ENCODE assay signal across 2 fruit fly cellular contexts in genomic region chrX:4446009-4446408, dm6.
TF ChIP-seq lines count a peak whose summit lies in the region.

No protein-coding gene starts in this region.

TF ChIP-seq in whole organism, embryonic, 481 proteins besides CTCF, POLR2A, EP300 and RAD21 (continued from another document and continues in another):
- peak; percentile 67; the same call in 2 of the 3 replicates for TF ChIP-seq otp (GFP tag; IDR thresholded peaks at IDR 0.05; lab: Robert Waterston, UW)
- peak; percentile 58 for TF ChIP-seq Hsf (GFP tag; optimal IDR thresholded peaks at IDR 0.05; lab: Kevin White, UChicago)
- TF ChIP-seq pzg (GFP tag; optimal IDR thresholded peaks at IDR 0.05; lab: Kevin White, UChicago): no peak
- peak; percentile 89 for TF ChIP-seq CG1603 (tag; optimal IDR thresholded peaks at IDR 0.05; lab: Kevin White, UChicago)
- peak; percentile 83 for TF ChIP-seq sisA (GFP tag; IDR thresholded peaks at IDR 0.05; lab: Robert Waterston, UW)
- peak; percentile 42 for TF ChIP-seq Mad (GFP tag; optimal IDR thresholded peaks at IDR 0.05; lab: Kevin White, UChicago)
- no peak for TF ChIP-seq TFAM (GFP tag; optimal IDR thresholded peaks at IDR 0.05; lab: Kevin White, UChicago)
- TF ChIP-seq Hr51 (GFP tag; optimal IDR thresholded peaks at IDR 0.05; lab: Kevin White, UChicago): peak; percentile 26 to 68
- peak; percentile 84 for TF ChIP-seq CG7839 (tag; optimal IDR thresholded peaks at IDR 0.05; lab: Kevin White, UChicago)
- TF ChIP-seq Ptx1 (GFP tag; IDR thresholded peaks at IDR 0.05; lab: Robert Waterston, UW): peak; percentile 82
- peak; percentile 16 for TF ChIP-seq CG8944 (GFP tag; optimal IDR thresholded peaks at IDR 0.05; lab: Kevin White, UChicago)
- TF ChIP-seq schlank (tag; optimal IDR thresholded peaks at IDR 0.05; lab: Kevin White, UChicago): peak; percentile 13
- TF ChIP-seq CG2202 (tag; optimal IDR thresholded peaks at IDR 0.05; lab: Kevin White, UChicago): peak; percentile 23
- TF ChIP-seq aop (GFP tag; IDR thresholded peaks at IDR 0.05; lab: Robert Waterston, UW): no peak
- TF ChIP-seq CG4730 (GFP tag; IDR thresholded peaks at IDR 0.05; lab: Robert Waterston, UW): peak; percentile 80
- peak; percentile 59 for TF ChIP-seq caup (GFP tag; optimal IDR thresholded peaks at IDR 0.05; lab: Kevin White, UChicago; ENCODE audit: severe bottlenecking)
- TF ChIP-seq wdn (GFP tag; IDR thresholded peaks at IDR 0.05; lab: Robert Waterston, UW): peak; percentile 42; the same call in 1 of the 2 replicates
- peak; percentile 66 for TF ChIP-seq CG10959 (GFP tag; IDR thresholded peaks at IDR 0.05; lab: Robert Waterston, UW)
- peak; percentile 45 for TF ChIP-seq CG10267 (tag; optimal IDR thresholded peaks at IDR 0.05; lab: Kevin White, UChicago)
- TF ChIP-seq zf30C (GFP tag; optimal IDR thresholded peaks at IDR 0.05; lab: Kevin White, UChicago): no peak
- TF ChIP-seq NC2β (GFP tag; optimal IDR thresholded peaks at IDR 0.05; lab: Kevin White, UChicago): peak; percentile 28
- peak; percentile 36 for TF ChIP-seq Deaf1 (tag; optimal IDR thresholded peaks at IDR 0.05; lab: Kevin White, UChicago)
- peak; percentile 28 for TF ChIP-seq tx (GFP tag; optimal IDR thresholded peaks at IDR 0.05; lab: Kevin White, UChicago)
- TF ChIP-seq Optix (GFP tag; IDR thresholded peaks at IDR 0.05; lab: Robert Waterston, UW): peak; percentile 72
- no peak for TF ChIP-seq Sry-β (GFP tag; optimal IDR thresholded peaks at IDR 0.05; lab: Kevin White, UChicago)
- TF ChIP-seq CG18476 (GFP tag; optimal IDR thresholded peaks at IDR 0.05; lab: Kevin White, UChicago): peak; percentile 34
- peak; percentile 57 for TF ChIP-seq Chrac-16 (GFP tag; optimal IDR thresholded peaks at IDR 0.05; lab: Kevin White, UChicago)
- TF ChIP-seq ato (GFP tag; IDR thresholded peaks at IDR 0.05; lab: Robert Waterston, UW; ENCODE audit: partially characterized antibody): no peak
- TF ChIP-seq ATbp (GFP tag; optimal IDR thresholded peaks at IDR 0.05; lab: Kevin White, UChicago): peak; percentile 51
- peak; percentile 63 for TF ChIP-seq Blimp-1 (GFP tag; optimal IDR thresholded peaks at IDR 0.05; lab: Kevin White, UChicago)
- TF ChIP-seq CG4282 (GFP tag; optimal IDR thresholded peaks at IDR 0.05; lab: Kevin White, UChicago): no peak
- TF ChIP-seq dan (GFP tag; IDR thresholded peaks at IDR 0.05; lab: Robert Waterston, UW): no peak
- TF ChIP-seq CG18619 (GFP tag; optimal IDR thresholded peaks at IDR 0.05; lab: Kevin White, UChicago): peak; percentile 53
- peak; percentile 24 for TF ChIP-seq trem (tag; optimal IDR thresholded peaks at IDR 0.05; lab: Kevin White, UChicago)
- peak; percentile 37 for TF ChIP-seq Atf-2 (GFP tag; optimal IDR thresholded peaks at IDR 0.05; lab: Kevin White, UChicago)
- no peak for TF ChIP-seq CG17186 (GFP tag; optimal IDR thresholded peaks at IDR 0.05; lab: Kevin White, UChicago)
- peak; percentile 56; the same call in 1 of the 2 replicates for TF ChIP-seq ara (GFP tag; IDR thresholded peaks at IDR 0.05; lab: Robert Waterston, UW)
- TF ChIP-seq slou (GFP tag; optimal IDR thresholded peaks at IDR 0.05; lab: Kevin White, UChicago): peak; percentile 37
- TF ChIP-seq CG10321 (GFP tag; IDR thresholded peaks at IDR 0.05; lab: Robert Waterston, UW): no peak
- peak; percentile 45 for TF ChIP-seq CG16863 (GFP tag; optimal IDR thresholded peaks at IDR 0.05; lab: Kevin White, UChicago)
- TF ChIP-seq Rfx (GFP tag; IDR thresholded peaks at IDR 0.05; lab: Robert Waterston, UW): peak; percentile 87
- TF ChIP-seq abd-A (tag; optimal IDR thresholded peaks at IDR 0.05; lab: Kevin White, UChicago): no peak
- peak; percentile 73 for TF ChIP-seq grau (tag; optimal IDR thresholded peaks at IDR 0.05; lab: Kevin White, UChicago)
- peak; percentile 33 for TF ChIP-seq HLH54F (GFP tag; optimal IDR thresholded peaks at IDR 0.05; lab: Kevin White, UChicago)
- no peak for TF ChIP-seq gcm2 (GFP tag; optimal IDR thresholded peaks at IDR 0.05; lab: Kevin White, UChicago)
- peak; percentile 65 for TF ChIP-seq Meics (GFP tag; optimal IDR thresholded peaks at IDR 0.05; lab: Kevin White, UChicago)
- no peak for TF ChIP-seq fd102C (GFP tag; optimal IDR thresholded peaks at IDR 0.05; lab: Kevin White, UChicago)
- TF ChIP-seq fru (optimal IDR thresholded peaks at IDR 0.05; lab: Kevin White, UChicago): no peak
- peak; percentile 76 for TF ChIP-seq crol (GFP tag; IDR thresholded peaks at IDR 0.05; lab: Robert Waterston, UW)
- TF ChIP-seq CG5180 (GFP tag; optimal IDR thresholded peaks at IDR 0.05; lab: Kevin White, UChicago): peak; percentile 14
- peak; percentile 56; the same call in 1 of the 2 replicates for TF ChIP-seq dati (GFP tag; IDR thresholded peaks at IDR 0.05; lab: Robert Waterston, UW)
- no peak for TF ChIP-seq CG7987 (GFP tag; optimal IDR thresholded peaks at IDR 0.05; lab: Kevin White, UChicago)
- no peak for TF ChIP-seq CG16813 (GFP tag; IDR thresholded peaks at IDR 0.05; lab: Robert Waterston, UW; ENCODE audit: partially characterized antibody)
- peak; percentile 57 for TF ChIP-seq CG3281 (GFP tag; optimal IDR thresholded peaks at IDR 0.05; lab: Kevin White, UChicago)
- no peak for TF ChIP-seq HLHmδ (GFP tag; optimal IDR thresholded peaks at IDR 0.05; lab: Kevin White, UChicago)
- no peak for TF ChIP-seq crc (GFP tag; optimal IDR thresholded peaks at IDR 0.05; lab: Kevin White, UChicago)
- peak; percentile 76; the same call in 2 of the 3 replicates for TF ChIP-seq ase (GFP tag; IDR thresholded peaks at IDR 0.05; lab: Robert Waterston, UW)
- TF ChIP-seq CG17328 (GFP tag; IDR thresholded peaks at IDR 0.05; lab: Robert Waterston, UW): peak; percentile 75
- TF ChIP-seq CG31365 (tag; optimal IDR thresholded peaks at IDR 0.05; lab: Kevin White, UChicago): peak; percentile 10
- TF ChIP-seq nmo (GFP tag; optimal IDR thresholded peaks at IDR 0.05; lab: Kevin White, UChicago): peak; percentile 81
- peak; percentile 60 for TF ChIP-seq HHEX (GFP tag; optimal IDR thresholded peaks at IDR 0.05; lab: Kevin White, UChicago)
- TF ChIP-seq CG7928 (GFP tag; optimal IDR thresholded peaks at IDR 0.05; lab: Kevin White, UChicago): no peak
- no peak for TF ChIP-seq Side (GFP tag; optimal IDR thresholded peaks at IDR 0.05; lab: Kevin White, UChicago)
- TF ChIP-seq CG15514 (GFP tag; optimal IDR thresholded peaks at IDR 0.05; lab: Kevin White, UChicago): peak; percentile 38
- peak; percentile 14 for TF ChIP-seq mam (GFP tag; optimal IDR thresholded peaks at IDR 0.05; lab: Kevin White, UChicago)
- TF ChIP-seq CG7271 (tag; optimal IDR thresholded peaks at IDR 0.05; lab: Kevin White, UChicago): no peak

TF ChIP-seq in whole organism, prepupa, 60 proteins besides CTCF, POLR2A, EP300 and RAD21 (continued from another document):
- TF ChIP-seq CG1621 (tag; optimal IDR thresholded peaks at IDR 0.05; lab: Kevin White, UChicago): no peak
- peak; percentile 5 for TF ChIP-seq acj6 (GFP tag; optimal IDR thresholded peaks at IDR 0.05; lab: Kevin White, UChicago)
- TF ChIP-seq Eip93F (GFP tag; optimal IDR thresholded peaks at IDR 0.05; lab: Kevin White, UChicago): no peak
- TF ChIP-seq CG9139 (GFP tag; optimal IDR thresholded peaks at IDR 0.05; lab: Kevin White, UChicago): no peak
- TF ChIP-seq eg (GFP tag; IDR thresholded peaks at IDR 0.05; lab: Robert Waterston, UW): peak; percentile 20; the same call in 1 of the 3 replicates
- TF ChIP-seq svp (GFP tag; lab: Kevin White, UChicago): peak; percentile 90
- TF ChIP-seq CG11294 (GFP tag; IDR thresholded peaks at IDR 0.05; lab: Robert Waterston, UW): 0 out of 2 replicates have a peak, but pooled peaks have one; percentile 17
- no peak for TF ChIP-seq CG11762 (GFP tag; optimal IDR thresholded peaks at IDR 0.05; lab: Kevin White, UChicago; ENCODE audit: insufficient read depth)
- TF ChIP-seq lz (GFP tag; optimal IDR thresholded peaks at IDR 0.05; lab: Kevin White, UChicago): peak; percentile 51
- TF ChIP-seq esn (GFP tag; optimal IDR thresholded peaks at IDR 0.05; lab: Kevin White, UChicago): peak; percentile 56
- peak; percentile 11 for TF ChIP-seq OdsH (GFP tag; optimal IDR thresholded peaks at IDR 0.05; lab: Kevin White, UChicago)
- no peak for TF ChIP-seq CG7368 (GFP tag; optimal IDR thresholded peaks at IDR 0.05; lab: Kevin White, UChicago)
